Worm (Caenorhabditis elegans) whole organism, L1 larva: ENCODE results near the gene srj-20.
"Not testable (repeated sequence)": the region's sequence is repeated elsewhere in the genome, so short reads cannot be mapped to it uniquely, and the experiment has no call there.

Source experiments
- dpl-1 ChIP-seq, 3 experiments: fragments of 150-350 bp in 2 of 3; sonication (generic microtip) in 1 of 3; optimal IDR thresholded peaks; 2 replicates each; lab custom pipeline; 2014 to 2017; ENCODE audit warnings: missing biosample characterization in 3 of 3, missing genetic modification characterization in 3 of 3, missing genetic modification reagents in 3 of 3
- efl-1 ChIP-seq, 4 experiments: fragments of 150-350 bp; optimal IDR thresholded peaks in 3 of 4; peaks in 1 of 4; 1 replicate in 1 of 4; 2 replicates in 3 of 4; lab custom pipeline; 2014; ENCODE audit warnings: missing biosample characterization in 2 of 4, missing genetic modification characterization in 2 of 4, missing genetic modification reagents in 2 of 4
- jun-1 ChIP-seq: fragments of 150-350 bp; optimal IDR thresholded peaks from 2 replicates; lab custom pipeline; 2014; ENCODE audit warnings: missing biosample characterization, missing genetic modification reagents, missing genetic modification characterization
- nhr-47 ChIP-seq: sonication (generic microtip); optimal IDR thresholded peaks from 2 replicates; lab custom pipeline; 2016; ENCODE audit warnings: mild to moderate bottlenecking, missing genetic modification characterization, moderate library complexity, missing compliant biosample characterization

ce11 chrV:2536309-2536708, 36.7 kb downstream of the srj-20 start, which contains the start of gene Y45G12C.10:
- TF ChIP-seq dpl-1 (GFP tag; optimal IDR thresholded peaks at IDR 0.05; lab: Kevin White, UChicago); efl-1 (optimal IDR thresholded peaks at IDR 0.05; lab: Kevin White, UChicago); efl-1 (GFP tag; optimal IDR thresholded peaks at IDR 0.05 in 1 of 2; lab: Kevin White, UChicago); nhr-47 (tag; lab: Kevin White, UChicago); jun-1 (tag; lab: Kevin White, UChicago): not testable (repeated sequence)
